Worm (Caenorhabditis elegans) whole organism, L2 larva: ENCODE measurements around the gene npl-10.
A peak's percentile ranks its signal among the peaks of the same experiment; 100 is the strongest.

ENCODE experiments used
- C34F6.9 ChIP-seq: fragments of 150-350 bp; optimal IDR thresholded peaks from 2 replicates; lab custom pipeline; 2014; ENCODE audit warnings: missing biosample characterization, missing genetic modification characterization
- F13H6.1 ChIP-seq: sonication (generic microtip); optimal IDR thresholded peaks from 2 replicates; lab custom pipeline; 2016; ENCODE audit warnings: missing genetic modification characterization, missing compliant biosample characterization
- R02D3.7 ChIP-seq: fragments of 150-350 bp; optimal IDR thresholded peaks from 2 replicates; lab custom pipeline; 2014; ENCODE audit warnings: missing biosample characterization, missing genetic modification characterization
- ZK546.5 ChIP-seq: sonication (generic microtip); optimal IDR thresholded peaks from 2 replicates; lab custom pipeline; 2017; ENCODE audit warnings: missing biosample characterization, missing genetic modification characterization
- alr-1 ChIP-seq: fragments of 150-350 bp; optimal IDR thresholded peaks from 2 replicates; lab custom pipeline; 2014; ENCODE audit warnings: missing biosample characterization, missing genetic modification characterization
- ama-1 ChIP-seq: fragments of 150-350 bp; optimal IDR thresholded peaks from 2 replicates; lab custom pipeline; 2018; ENCODE audit warnings: inconsistent platforms
- ceh-16 ChIP-seq: fragments of 150-350 bp; optimal IDR thresholded peaks from 2 replicates; lab custom pipeline; 2014; ENCODE audit warnings: missing biosample characterization, missing genetic modification characterization
- crh-2 ChIP-seq: sonication (generic microtip); optimal IDR thresholded peaks from 2 replicates; lab custom pipeline; 2017; ENCODE audit warnings: missing biosample characterization, missing genetic modification characterization
- dmd-4 ChIP-seq: sonication (generic microtip); optimal IDR thresholded peaks from 2 replicates; lab custom pipeline; 2017; ENCODE audit warnings: missing biosample characterization, missing genetic modification characterization
- egl-27 ChIP-seq: sonication (generic microtip); optimal IDR thresholded peaks from 3 replicates; lab custom pipeline; 2017; ENCODE audit warnings: missing biosample characterization, missing genetic modification reagents, missing genetic modification characterization
- elt-1 ChIP-seq: fragments of 150-350 bp; optimal IDR thresholded peaks from 2 replicates; lab custom pipeline; 2014; ENCODE audit warnings: missing biosample characterization, missing genetic modification characterization
- elt-3 ChIP-seq: sonication (generic microtip); optimal IDR thresholded peaks from 2 replicates; lab custom pipeline; 2017; ENCODE audit warnings: missing biosample characterization, missing genetic modification characterization
- fos-1 ChIP-seq: fragments of 150-350 bp; optimal IDR thresholded peaks from 2 replicates; lab custom pipeline; 2014; ENCODE audit warnings: missing biosample characterization, missing genetic modification characterization
- gmeb-1 ChIP-seq: fragments of 150-350 bp; optimal IDR thresholded peaks from 2 replicates; lab custom pipeline; 2014; ENCODE audit warnings: missing biosample characterization, missing genetic modification characterization
- lin-11 ChIP-seq: fragments of 150-350 bp; sonication (generic microtip); optimal IDR thresholded peaks from 2 replicates; lab custom pipeline; 2014; ENCODE audit warnings: missing biosample characterization, missing genetic modification characterization, inconsistent platforms, mixed read lengths
- lin-13 ChIP-seq: fragments of 150-350 bp; optimal IDR thresholded peaks from 2 replicates; lab custom pipeline; 2014; ENCODE audit warnings: missing biosample characterization, missing genetic modification reagents, missing genetic modification characterization
- lin-39 ChIP-seq: fragments of 150-350 bp; optimal IDR thresholded peaks from 2 replicates; lab custom pipeline; 2014; ENCODE audit warnings: missing biosample characterization, missing genetic modification reagents, missing genetic modification characterization
- lsy-2 ChIP-seq, 2 experiments: fragments of 150-350 bp in 1 of 2; sonication (generic microtip) in 1 of 2; optimal IDR thresholded peaks; 2 replicates each; lab custom pipeline; 2014 to 2017; ENCODE audit warnings: missing biosample characterization in 2 of 2, missing genetic modification characterization in 2 of 2
- mab-5 ChIP-seq: fragments of 150-350 bp; optimal IDR thresholded peaks from 2 replicates; lab custom pipeline; 2014; ENCODE audit warnings: missing biosample characterization, missing genetic modification characterization
- mbf-1 ChIP-seq: sonication (generic microtip); optimal IDR thresholded peaks from 2 replicates; lab custom pipeline; 2017; ENCODE audit warnings: missing biosample characterization, missing genetic modification characterization
- nhr-10 ChIP-seq: sonication (generic microtip); optimal IDR thresholded peaks from 2 replicates; lab custom pipeline; 2017; ENCODE audit warnings: missing biosample characterization, missing genetic modification characterization
- nhr-12 ChIP-seq: fragments of 150-350 bp; optimal IDR thresholded peaks from 2 replicates; lab custom pipeline; 2014; ENCODE audit warnings: missing biosample characterization, missing genetic modification characterization
- nhr-129 ChIP-seq: fragments of 150-350 bp; optimal IDR thresholded peaks from 2 replicates; lab custom pipeline; 2014; ENCODE audit warnings: missing biosample characterization, missing genetic modification characterization
- nhr-21 ChIP-seq: fragments of 150-350 bp; optimal IDR thresholded peaks from 2 replicates; lab custom pipeline; 2014; ENCODE audit warnings: missing biosample characterization, missing genetic modification characterization
- nhr-23 ChIP-seq: fragments of 150-350 bp; optimal IDR thresholded peaks from 2 replicates; lab custom pipeline; 2014; ENCODE audit warnings: missing biosample characterization, missing genetic modification reagents, missing genetic modification characterization
- nhr-237 ChIP-seq: fragments of 150-350 bp; optimal IDR thresholded peaks from 2 replicates; lab custom pipeline; 2014; ENCODE audit warnings: missing biosample characterization, missing genetic modification characterization
- nhr-6 ChIP-seq: fragments of 150-350 bp; optimal IDR thresholded peaks from 2 replicates; lab custom pipeline; 2014; ENCODE audit warnings: missing biosample characterization, missing genetic modification characterization
- nhr-77 ChIP-seq: fragments of 150-350 bp; optimal IDR thresholded peaks from 2 replicates; lab custom pipeline; 2014; ENCODE audit warnings: missing biosample characterization, missing genetic modification characterization
- peb-1 ChIP-seq: fragments of 150-350 bp; optimal IDR thresholded peaks from 2 replicates; lab custom pipeline; 2014; ENCODE audit warnings: missing biosample characterization, missing genetic modification characterization
- sem-4 ChIP-seq: fragments of 150-350 bp; optimal IDR thresholded peaks from 2 replicates; lab custom pipeline; 2014; ENCODE audit warnings: missing biosample characterization, missing genetic modification reagents, missing genetic modification characterization
- skn-1 ChIP-seq: sonication (generic microtip); optimal IDR thresholded peaks from 2 replicates; lab custom pipeline; 2017; ENCODE audit warnings: missing biosample characterization, missing genetic modification characterization
- sma-3 ChIP-seq: sonication (generic microtip); optimal IDR thresholded peaks from 2 replicates; lab custom pipeline; 2016; ENCODE audit warnings: missing genetic modification reagents, missing genetic modification characterization, missing compliant biosample characterization
- sma-9 ChIP-seq, 2 experiments: fragments of 150-350 bp in 1 of 2; sonication (generic microtip) in 1 of 2; optimal IDR thresholded peaks; 2 replicates each; lab custom pipeline; 2014 to 2016; ENCODE audit warnings: missing genetic modification characterization in 2 of 2, mild to moderate bottlenecking in 1 of 2, missing biosample characterization in 1 of 2, missing compliant biosample characterization in 1 of 2, missing genetic modification reagents in 1 of 2, moderate library complexity in 1 of 2
- unc-39 ChIP-seq: fragments of 150-350 bp; optimal IDR thresholded peaks from 2 replicates; lab custom pipeline; 2014; ENCODE audit warnings: missing biosample characterization, missing genetic modification characterization
- unc-55 ChIP-seq: fragments of 150-350 bp; sonication (generic microtip); optimal IDR thresholded peaks from 3 replicates; lab custom pipeline; 2014; ENCODE audit warnings: missing biosample characterization, missing genetic modification reagents, missing genetic modification characterization
- zag-1 ChIP-seq: fragments of 150-350 bp; optimal IDR thresholded peaks from 2 replicates; lab custom pipeline; 2014; ENCODE audit warnings: missing biosample characterization, missing genetic modification characterization
- ztf-4 ChIP-seq: fragments of 150-350 bp; optimal IDR thresholded peaks from 2 replicates; lab custom pipeline; 2014; ENCODE audit warnings: missing biosample characterization, missing genetic modification characterization

npl-10 gene

ce11 chrIII:3916624-3917023 is 19.1 kb downstream of the npl-10 start, which contains the start of gene ccdc-47 (continued):
- peak; percentile 48 for TF ChIP-seq sma-3 (GFP tag; lab: Kevin White, UChicago)

- no peak for TF ChIP-seq nhr-23
- TF ChIP-seq skn-1 (tag; lab: Kevin White, UChicago) = no peak
- TF ChIP-seq gmeb-1 (tag; lab: Kevin White, UChicago) = no peak
- TF ChIP-seq sma-3 (GFP tag; lab: Kevin White, UChicago) = no peak
- peak; percentile 18 for TF ChIP-seq sma-9 (GFP tag; optimal IDR thresholded peaks at IDR 0.05; lab: Kevin White, UChicago)
- no peak for TF ChIP-seq sma-9 (tag; optimal IDR thresholded peaks at IDR 0.05; lab: Kevin White, UChicago)
- TF ChIP-seq crh-2 (tag; lab: Kevin White, UChicago) = no peak
- no peak for TF ChIP-seq nhr-21
- peak; percentile 47 for TF ChIP-seq nhr-129 (tag; lab: Kevin White, UChicago)
- TF ChIP-seq, all 48 proteins: peak for 2
Measured at ce11 chrIII:3915705-3916104, 20.0 kb downstream of the npl-10 start.

DNA sequence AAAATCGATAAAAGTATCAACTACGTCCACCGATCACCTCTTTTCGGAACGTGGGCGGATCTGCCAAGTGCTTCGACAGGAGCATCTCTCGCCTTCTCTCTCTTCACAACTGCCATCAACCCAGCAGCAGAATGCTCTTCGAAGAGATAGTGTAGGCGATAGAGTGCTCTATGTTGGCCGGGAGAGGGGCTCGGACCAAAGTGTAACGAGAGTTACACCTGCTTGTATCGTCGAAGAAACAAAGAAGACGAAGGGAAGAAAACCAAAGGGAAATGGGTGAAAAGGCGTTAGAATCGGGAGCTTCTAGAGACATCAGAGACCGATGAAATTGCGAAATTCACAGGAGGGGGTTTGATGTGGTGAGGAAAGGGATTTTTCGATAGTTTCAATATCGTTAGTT is 20.9 kb downstream of the npl-10 start:
- TF ChIP-seq egl-27 (tag; lab: Kevin White, UChicago) (no peak), sma-9 (GFP tag; optimal IDR thresholded peaks at IDR 0.05; lab: Kevin White, UChicago) (peak; percentile 19), sma-9 (tag; optimal IDR thresholded peaks at IDR 0.05; lab: Kevin White, UChicago) (no peak), ZK546.5 (tag; lab: Kevin White, UChicago) (no peak), ceh-16 (tag; lab: Kevin White, UChicago) (no peak), nhr-6 (tag; lab: Kevin White, UChicago) (no peak), unc-55 (peak; percentile 5), mbf-1 (tag; lab: Kevin White, UChicago) (no peak), lin-11 (no peak), ama-1 (no peak), C34F6.9 (tag; lab: Kevin White, UChicago) (peak; percentile 33), lsy-2 (tag; optimal IDR thresholded peaks at IDR 0.05; lab: Kevin White, UChicago) (peak in 1 of 2 experiments; percentile 4), R02D3.7 (tag; lab: Kevin White, UChicago) (no peak), nhr-129 (tag; lab: Kevin White, UChicago) (peak; percentile 63), nhr-237 (tag; lab: Kevin White, UChicago) (no peak), unc-39 (tag; lab: Kevin White, UChicago) (no peak), nhr-23 (no peak), F13H6.1 (tag; lab: Kevin White, UChicago) (peak; percentile 29)
- TF ChIP-seq, all 48 proteins: peak for 6

DNA sequence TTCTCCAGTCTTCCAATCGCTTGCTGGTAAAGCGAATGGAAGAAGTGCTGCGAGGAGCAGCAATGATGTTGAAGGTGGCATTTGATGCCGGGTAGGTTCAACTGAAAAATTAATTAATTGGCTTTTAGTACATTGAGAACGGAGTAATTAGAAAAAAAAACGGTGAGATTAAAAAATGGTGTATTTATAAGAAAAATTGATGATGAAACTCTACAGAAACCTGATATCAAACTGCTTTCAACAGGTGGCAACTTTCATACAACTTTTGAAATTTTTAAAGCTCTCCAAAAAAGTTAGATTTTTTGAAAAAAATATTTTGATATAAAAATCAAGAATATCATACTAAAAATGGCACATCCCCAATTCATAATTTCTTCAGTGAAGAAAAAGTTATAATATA is 21.7 kb downstream of the npl-10 start, which contains the start of gene pat-3:
Gene pat-3 (minus strand): TSS at position 101 of the 400 bp plus-strand sequence.
- TF ChIP-seq nhr-10 (tag; lab: Kevin White, UChicago) (no peak), sem-4 (tag; lab: Kevin White, UChicago) (no peak), ZK546.5 (tag; lab: Kevin White, UChicago) (no peak), zag-1 (tag; lab: Kevin White, UChicago) (no peak), nhr-6 (tag; lab: Kevin White, UChicago) (no peak), unc-55 (no peak), nhr-21 (no peak), ztf-4 (tag; lab: Kevin White, UChicago) (no peak), mab-5 (tag; lab: Kevin White, UChicago) (no peak), nhr-12 (tag; lab: Kevin White, UChicago) (no peak), peb-1 (tag; lab: Kevin White, UChicago) (no peak), C34F6.9 (tag; lab: Kevin White, UChicago) (no peak), elt-1 (no peak), dmd-4 (tag; lab: Kevin White, UChicago) (no peak), nhr-77 (tag; lab: Kevin White, UChicago) (no peak), alr-1 (tag; lab: Kevin White, UChicago) (no peak), elt-3 (tag; lab: Kevin White, UChicago) (no peak), lin-39 (no peak), lin-13 (GFP tag; lab: Kevin White, UChicago) (no peak), crh-2 (tag; lab: Kevin White, UChicago) (no peak)

DNA sequence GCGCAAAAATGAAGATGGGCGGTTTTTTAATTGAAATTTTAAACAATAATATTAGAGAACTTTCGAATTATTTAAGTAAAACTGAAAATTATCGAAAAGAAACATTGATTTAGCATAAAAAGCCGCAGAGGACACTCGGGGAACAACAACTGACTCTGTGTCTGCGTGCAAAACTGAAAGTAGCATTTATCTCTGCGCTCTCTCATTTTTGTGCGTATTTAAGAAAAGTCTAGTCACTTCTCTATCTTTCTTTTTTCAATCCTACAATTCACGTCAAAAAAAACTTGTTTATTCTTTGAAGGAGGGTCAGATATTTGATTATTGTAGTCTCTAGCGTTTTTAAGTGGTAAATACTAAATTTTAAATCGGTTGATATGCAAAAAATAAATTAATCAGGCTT is 27.5 kb downstream of the npl-10 start:
- TF ChIP-seq C34F6.9 (tag; lab: Kevin White, UChicago) (peak; percentile 66), fos-1 (tag; lab: Kevin White, UChicago) (no peak), unc-55 (peak; percentile 48), lsy-2 (tag; optimal IDR thresholded peaks at IDR 0.05; lab: Kevin White, UChicago) (peak in 1 of 2 experiments; percentile 44), ztf-4 (tag; lab: Kevin White, UChicago) (peak; percentile 18), nhr-129 (tag; lab: Kevin White, UChicago) (peak; percentile 44), sma-9 (GFP tag; optimal IDR thresholded peaks at IDR 0.05; lab: Kevin White, UChicago) (peak; percentile 5), sma-9 (tag; optimal IDR thresholded peaks at IDR 0.05; lab: Kevin White, UChicago) (no peak), nhr-10 (tag; lab: Kevin White, UChicago) (no peak), nhr-23 (no peak)
